Worm (Caenorhabditis elegans) whole organism, L4 larva: Measurements from ENCODE around the gene ckb-2.

Source experiments
- D1046.2 ChIP-seq: fragments of 200-800 bp; sonication (Bioruptor generic); IDR thresholded peaks from 2 replicates; pipeline ENCODE4 v1.3.6; 2022; ENCODE audit warnings: missing genetic modification characterization, missing compliant biosample characterization
- F26F4.8 ChIP-seq: fragments of 200-800 bp; sonication (Bioruptor generic); conservative IDR thresholded peaks from 2 replicates; pipeline ENCODE4 v1.3.6; 2022; ENCODE audit warnings: missing genetic modification characterization, missing compliant biosample characterization
- F37D6.2 ChIP-seq: sonication (generic microtip); optimal IDR thresholded peaks from 2 replicates; lab custom pipeline; 2016; ENCODE audit warnings: mild to moderate bottlenecking, missing genetic modification characterization, missing compliant biosample characterization
- T20F7.1 ChIP-seq: fragments of 200-800 bp; sonication (Bioruptor generic); optimal IDR thresholded peaks from 2 replicates; lab custom pipeline; 2018; ENCODE audit warnings: mild to moderate bottlenecking, missing genetic modification characterization, missing compliant biosample characterization
- Y5F2A.4 ChIP-seq: fragments of 200-800 bp; sonication (Bioruptor generic); optimal IDR thresholded peaks from 2 replicates; lab custom pipeline; 2018; ENCODE audit warnings: mild to moderate bottlenecking, missing genetic modification characterization, missing compliant biosample characterization
- ZK546.5 ChIP-seq, 2 experiments: sonication (generic microtip); optimal IDR thresholded peaks; 2 replicates each; lab custom pipeline; 2017; ENCODE audit warnings: missing biosample characterization in 2 of 2, missing genetic modification characterization in 2 of 2
- aha-1 ChIP-seq: fragments of 150-350 bp; peaks from one replicate; lab custom pipeline; 2014; ENCODE audit warnings: missing biosample characterization, missing genetic modification characterization
- ceh-28 ChIP-seq: fragments of 150-350 bp; optimal IDR thresholded peaks from 2 replicates; lab custom pipeline; 2014; ENCODE audit warnings: missing biosample characterization, missing genetic modification reagents, missing genetic modification characterization
- ceh-82 ChIP-seq: sonication (generic microtip); optimal IDR thresholded peaks from 2 replicates; lab custom pipeline; 2017; ENCODE audit warnings: missing biosample characterization, missing genetic modification characterization
- ces-1 ChIP-seq: fragments of 150-350 bp; sonication (generic microtip); optimal IDR thresholded peaks from 4 replicates; lab custom pipeline; 2014; ENCODE audit warnings: missing biosample characterization, missing genetic modification reagents, missing genetic modification characterization
- dmd-6 ChIP-seq: fragments of 200-800 bp; sonication (Bioruptor generic); IDR thresholded peaks from 2 replicates; pipeline ENCODE4 v1.3.6; 2022; ENCODE audit warnings: missing genetic modification reagents, missing genetic modification characterization, missing compliant biosample characterization
- dmd-8 ChIP-seq: fragments of 200-800 bp; sonication (Bioruptor generic); IDR thresholded peaks from 2 replicates; pipeline ENCODE4 v1.3.6; 2022; ENCODE audit warnings: missing genetic modification characterization, missing compliant biosample characterization
- duxl-1 ChIP-seq: sonication (generic microtip); optimal IDR thresholded peaks from 2 replicates; lab custom pipeline; 2016; ENCODE audit warnings: mild to moderate bottlenecking, missing genetic modification characterization, moderate library complexity, missing compliant biosample characterization; ENCODE audit not compliant: poor library complexity
- egl-27 ChIP-seq: sonication (generic microtip); optimal IDR thresholded peaks from 3 replicates; lab custom pipeline; 2017; ENCODE audit warnings: missing biosample characterization, missing genetic modification reagents, missing genetic modification characterization
- gei-8 ChIP-seq: fragments of 200-800 bp; sonication (Bioruptor generic); optimal IDR thresholded peaks from 2 replicates; lab custom pipeline; 2018; ENCODE audit warnings: mild to moderate bottlenecking, missing genetic modification characterization, missing compliant biosample characterization
- lin-38 ChIP-seq: fragments of 200-800 bp; sonication (Bioruptor generic); IDR thresholded peaks from 2 replicates; pipeline ENCODE4 v1.3.6; 2022; ENCODE audit warnings: missing genetic modification reagents, missing genetic modification characterization, missing compliant biosample characterization
- lsy-2 ChIP-seq, 2 experiments: fragments of 150-350 bp in 1 of 2; sonication (generic microtip) in 1 of 2; optimal IDR thresholded peaks; 2 replicates each; lab custom pipeline; 2014 to 2017; ENCODE audit warnings: missing biosample characterization in 2 of 2, missing genetic modification characterization in 2 of 2
- madf-5 ChIP-seq, 2 experiments: fragments of 200-800 bp; sonication (Bioruptor generic); IDR thresholded peaks; 2 replicates each; pipeline ENCODE4 v1.3.6; 2022; ENCODE audit warnings: missing compliant biosample characterization in 2 of 2, missing genetic modification characterization in 2 of 2
- mxl-3 ChIP-seq: fragments of 200-800 bp; sonication (Bioruptor generic); optimal IDR thresholded peaks from 2 replicates; lab custom pipeline; 2018; ENCODE audit warnings: mild to moderate bottlenecking, missing genetic modification characterization, missing compliant biosample characterization
- nhr-111 ChIP-seq: fragments of 200-800 bp; sonication (Bioruptor generic); optimal IDR thresholded peaks from 2 replicates; lab custom pipeline; 2018; ENCODE audit warnings: mild to moderate bottlenecking, missing genetic modification characterization, missing compliant biosample characterization
- nhr-25 ChIP-seq: sonication (generic microtip); optimal IDR thresholded peaks from 2 replicates; lab custom pipeline; 2017; ENCODE audit warnings: missing genetic modification characterization, mild to moderate bottlenecking, missing compliant biosample characterization, antibody characterized with exemption, moderate library complexity, borderline replicate concordance; ENCODE audit not compliant: insufficient read depth
- nhr-41 ChIP-seq: fragments of 200-800 bp; sonication (Bioruptor generic); IDR thresholded peaks from 2 replicates; pipeline ENCODE4 v1.3.6; 2022; ENCODE audit warnings: missing genetic modification reagents, missing genetic modification characterization, missing compliant biosample characterization
- nhr-48 ChIP-seq: sonication (generic microtip); optimal IDR thresholded peaks from 2 replicates; lab custom pipeline; 2016; ENCODE audit warnings: mild to moderate bottlenecking, missing genetic modification characterization, missing compliant biosample characterization
- nhr-6 ChIP-seq: fragments of 150-350 bp; optimal IDR thresholded peaks from 2 replicates; lab custom pipeline; 2014; ENCODE audit warnings: missing biosample characterization, missing genetic modification characterization
- php-3 ChIP-seq: fragments of 200-800 bp; sonication (Bioruptor generic); IDR thresholded peaks from 2 replicates; pipeline ENCODE4 v1.3.6; 2022; ENCODE audit warnings: missing genetic modification reagents, missing genetic modification characterization, missing compliant biosample characterization
- pqm-1 ChIP-seq: sonication (generic microtip); optimal IDR thresholded peaks from 2 replicates; lab custom pipeline; 2017; ENCODE audit warnings: missing biosample characterization, missing genetic modification characterization
- set-16 ChIP-seq: fragments of 200-800 bp; sonication (Bioruptor generic); IDR thresholded peaks from 2 replicates; pipeline ENCODE4 v1.3.6; 2022; ENCODE audit warnings: missing genetic modification reagents, missing genetic modification characterization, missing compliant biosample characterization
- snpc-1.2 ChIP-seq: fragments of 200-800 bp; sonication (Bioruptor generic); IDR thresholded peaks from 2 replicates; pipeline ENCODE4 v1.3.6; 2022; ENCODE audit warnings: missing genetic modification reagents, missing genetic modification characterization, missing compliant biosample characterization
- spr-1 ChIP-seq: sonication (generic microtip); optimal IDR thresholded peaks from 2 replicates; lab custom pipeline; 2016; ENCODE audit warnings: mild to moderate bottlenecking, missing genetic modification characterization, missing compliant biosample characterization
- spr-3 ChIP-seq: fragments of 200-800 bp; sonication (Bioruptor generic); optimal IDR thresholded peaks from 2 replicates; lab custom pipeline; 2018; ENCODE audit warnings: mild to moderate bottlenecking, missing genetic modification characterization, missing compliant biosample characterization
- tag-97 ChIP-seq: fragments of 200-800 bp; sonication (Bioruptor generic); IDR thresholded peaks from 2 replicates; pipeline ENCODE4 v1.3.6; 2022; ENCODE audit warnings: missing genetic modification characterization, missing compliant biosample characterization
- unc-62 ChIP-seq, 3 experiments: fragments of 150-350 bp in 1 of 3; sonication (generic microtip); optimal IDR thresholded peaks in 2 of 3; peaks in 1 of 3; 1 replicate in 1 of 3; 2 replicates in 2 of 3; lab custom pipeline; 2014 to 2017; ENCODE audit warnings: missing biosample characterization in 3 of 3, missing genetic modification characterization in 3 of 3, missing genetic modification reagents in 3 of 3, missing genotype in 1 of 3
- zag-1 ChIP-seq: fragments of 150-350 bp; optimal IDR thresholded peaks from 2 replicates; lab custom pipeline; 2014; ENCODE audit warnings: missing biosample characterization, missing genetic modification characterization
- zfp-2 ChIP-seq: sonication (generic microtip); optimal IDR thresholded peaks from 2 replicates; lab custom pipeline; 2016; ENCODE audit warnings: mild to moderate bottlenecking, missing genetic modification characterization, missing compliant biosample characterization
- zip-11 ChIP-seq: fragments of 200-800 bp; sonication (Bioruptor generic); IDR thresholded peaks from 2 replicates; pipeline ENCODE4 v1.3.6; 2022; ENCODE audit warnings: missing genetic modification characterization, missing compliant biosample characterization
- zip-2 ChIP-seq: fragments of 150-350 bp; optimal IDR thresholded peaks from 2 replicates; lab custom pipeline; 2014; ENCODE audit warnings: missing biosample characterization, missing genetic modification characterization

The ckb-2 gene

ce11 chrIII:4356384-4356783 is 11.4 kb upstream of the ckb-2 start, which contains the start of gene mnp-1:
Gene mnp-1 (plus strand): TSS chrIII:4356594.
- TF ChIP-seq set-16 (GFP tag; lab: Robert Waterston, UW) = peak; percentile 65
- TF ChIP-seq ceh-82 (tag; lab: Kevin White, UChicago) = no peak
- no peak for TF ChIP-seq duxl-1 (tag; lab: Kevin White, UChicago)
- no peak for TF ChIP-seq zfp-2 (tag; lab: Kevin White, UChicago)

- TF ChIP-seq nhr-111 (no peak), lsy-2 (tag; optimal IDR thresholded peaks at IDR 0.05; lab: Kevin White, UChicago) (no peak), gei-8 (GFP tag; lab: Kevin White, UChicago) (no peak), zip-2 (no peak), dmd-8 (no peak), ZK546.5 (tag; optimal IDR thresholded peaks at IDR 0.05; lab: Kevin White, UChicago) (no peak), tag-97 (GFP tag; lab: Robert Waterston, UW) (no peak), spr-3 (GFP tag; lab: Kevin White, UChicago) (no peak), madf-5 (GFP tag; IDR thresholded peaks at IDR 0.05; lab: Robert Waterston, UW) (no peak), dmd-6 (GFP tag; lab: Robert Waterston, UW) (no peak), mxl-3 (peak; percentile 14), Y5F2A.4 (no peak), pqm-1 (tag; lab: Kevin White, UChicago) (peak; percentile 72), zip-11 (GFP tag; lab: Robert Waterston, UW) (no peak), ceh-28 (tag; lab: Kevin White, UChicago) (no peak), lin-38 (GFP tag; lab: Robert Waterston, UW) (no peak)
Observed at ce11 chrIII:4357438-4357837, 10.3 kb upstream of the ckb-2 start.

- no peak for TF ChIP-seq Y5F2A.4
- TF ChIP-seq ces-1 (GFP tag; lab: Kevin White, UChicago) = no peak
- TF ChIP-seq set-16 (GFP tag; lab: Robert Waterston, UW) = no peak
- TF ChIP-seq nhr-6 = no peak
- TF ChIP-seq duxl-1 (tag; lab: Kevin White, UChicago) = no peak
- TF ChIP-seq, all 104 proteins: peak for 0
Observed at ce11 chrIII:4358345-4358744, 9.4 kb upstream of the ckb-2 start.

ce11 chrIII:4359208-4359607 is 8.5 kb upstream of the ckb-2 start:
- TF ChIP-seq aha-1 (tag; lab: Kevin White, UChicago) (peak; percentile 70), D1046.2 (no peak), unc-62 (GFP tag; optimal IDR thresholded peaks at IDR 0.05 in 1 of 2; lab: Kevin White, UChicago) (peak in 1 of 2 experiments; percentile 42), unc-62 (tag; optimal IDR thresholded peaks at IDR 0.05; lab: Kevin White, UChicago) (no peak)

ce11 chrIII:4359900-4360299 is 7.8 kb upstream of the ckb-2 start:
- TF ChIP-seq nhr-41 (no peak), F26F4.8 (GFP tag; lab: Robert Waterston, UW) (no peak), mxl-3 (no peak), gei-8 (GFP tag; lab: Kevin White, UChicago) (no peak), zag-1 (tag; lab: Kevin White, UChicago) (no peak), dmd-6 (GFP tag; lab: Robert Waterston, UW) (no peak), ces-1 (GFP tag; lab: Kevin White, UChicago) (no peak), egl-27 (no peak), nhr-6 (no peak), nhr-25 (no peak), spr-1 (tag; lab: Kevin White, UChicago) (no peak), snpc-1.2 (no peak), T20F7.1 (GFP tag; lab: Kevin White, UChicago) (no peak), F37D6.2 (tag; lab: Kevin White, UChicago) (no peak), php-3 (GFP tag; lab: Robert Waterston, UW) (no peak), nhr-48 (tag; lab: Kevin White, UChicago) (no peak), ceh-82 (tag; lab: Kevin White, UChicago) (no peak), lin-38 (GFP tag; lab: Robert Waterston, UW) (no peak), zfp-2 (tag; lab: Kevin White, UChicago) (no peak), unc-62 (GFP tag; optimal IDR thresholded peaks at IDR 0.05 in 1 of 2; lab: Kevin White, UChicago) (no peak), unc-62 (tag; optimal IDR thresholded peaks at IDR 0.05; lab: Kevin White, UChicago) (no peak)
